Worm (Caenorhabditis elegans) whole organism, early embryonic: ENCODE measurements around the gene F44E2.8.

Experiments
- B0310.2 ChIP-seq: sonication (generic microtip); optimal IDR thresholded peaks from 2 replicates; lab custom pipeline; 2016; ENCODE audit warnings: mild to moderate bottlenecking, missing genetic modification characterization, missing compliant biosample characterization
- aly-1 ChIP-seq: sonication (generic microtip); optimal IDR thresholded peaks from 2 replicates; lab custom pipeline; 2016; ENCODE audit warnings: missing genetic modification characterization, missing compliant biosample characterization
- ama-1 ChIP-seq: fragments of 150-350 bp; optimal IDR thresholded peaks from 2 replicates; lab custom pipeline; 2014
- ceh-13 ChIP-seq: fragments of 200-800 bp; sonication (Bioruptor generic); optimal IDR thresholded peaks from 2 replicates; lab custom pipeline; 2018; ENCODE audit warnings: mild to moderate bottlenecking, missing genetic modification characterization, missing compliant biosample characterization
- ets-7 ChIP-seq: sonication (generic microtip); optimal IDR thresholded peaks from 2 replicates; lab custom pipeline; 2016; ENCODE audit warnings: missing genotype, missing genetic modification characterization, missing compliant biosample characterization
- flt-1 ChIP-seq: fragments of 200-800 bp; sonication (Bioruptor generic); IDR thresholded peaks from 2 replicates; pipeline ENCODE4 v1.3.6; 2022; ENCODE audit warnings: missing genetic modification characterization, missing compliant biosample characterization
- hmbx-1 ChIP-seq: sonication (generic microtip); optimal IDR thresholded peaks from 2 replicates; lab custom pipeline; 2016; ENCODE audit warnings: mild to moderate bottlenecking, missing genetic modification characterization, missing compliant biosample characterization
- hmg-4 ChIP-seq: fragments of 200-800 bp; sonication (Bioruptor generic); optimal IDR thresholded peaks from 2 replicates; lab custom pipeline; 2018; ENCODE audit warnings: mild to moderate bottlenecking, missing genetic modification characterization, missing compliant biosample characterization
- hnd-1 ChIP-seq: sonication (generic microtip); optimal IDR thresholded peaks from 2 replicates; lab custom pipeline; 2016; ENCODE audit warnings: missing genetic modification characterization, missing compliant biosample characterization
- pes-1 ChIP-seq: fragments of 200-800 bp; sonication (Bioruptor generic); IDR thresholded peaks from 2 replicates; pipeline ENCODE4 v1.3.6; 2022; ENCODE audit warnings: missing genetic modification reagents, missing genetic modification characterization, missing compliant biosample characterization
- scrt-1 ChIP-seq: fragments of 200-800 bp; sonication (Bioruptor generic); IDR thresholded peaks from 2 replicates; pipeline ENCODE4 v1.3.6; 2022; ENCODE audit warnings: missing genetic modification characterization, missing compliant biosample characterization
- sea-1 ChIP-seq: fragments of 200-800 bp; sonication (Bioruptor generic); conservative IDR thresholded peaks from 2 replicates; pipeline ENCODE4 v1.3.6; 2022; ENCODE audit warnings: missing genetic modification characterization, missing compliant biosample characterization
- tbx-37 ChIP-seq: fragments of 200-800 bp; sonication (Bioruptor generic); conservative IDR thresholded peaks from 2 replicates; pipeline ENCODE4 v1.3.6; 2022; ENCODE audit warnings: missing genetic modification reagents, missing genetic modification characterization, missing compliant biosample characterization
- tra-4 ChIP-seq: sonication (generic microtip); optimal IDR thresholded peaks from 2 replicates; lab custom pipeline; 2017; ENCODE audit warnings: missing genetic modification characterization, missing compliant biosample characterization

- TF ChIP-seq ama-1 (lab: Kevin White, UChicago) (no peak), ets-7 (tag; lab: Kevin White, UChicago) (no peak), pes-1 (GFP tag; lab: Robert Waterston, UW) (no peak), aly-1 (tag; lab: Kevin White, UChicago) (no peak), flt-1 (GFP tag; lab: Robert Waterston, UW) (no peak), ceh-13 (no peak), scrt-1 (GFP tag; lab: Robert Waterston, UW) (no peak), hnd-1 (no peak), tbx-37 (GFP tag; lab: Robert Waterston, UW) (no peak), hmg-4 (GFP tag; lab: Kevin White, UChicago) (no peak), tra-4 (tag; lab: Kevin White, UChicago) (no peak), sea-1 (GFP tag; lab: Robert Waterston, UW) (no peak), hmbx-1 (tag; lab: Kevin White, UChicago) (no peak), B0310.2 (no peak)
Observed at ce11 chrIII:8807246-8807645, 42.4 kb downstream of the F44E2.8 start, which contains the start of gene F54F2.7.
